Fruit fly (Drosophila melanogaster) whole organism, wandering third instar larva: Measurements from ENCODE around the gene CG45079.

Experiments
- Abd-B ChIP-seq: fragments of >200 bp; optimal IDR thresholded peaks from 2 replicates; lab custom pipeline; 2017; ENCODE audit warnings: missing biosample characterization, missing genetic modification characterization
- CG32264 ChIP-seq: fragments of 200-800 bp; sonication (Bioruptor generic); optimal IDR thresholded peaks from 2 replicates; lab custom pipeline; 2016; ENCODE audit warnings: missing biosample characterization, missing genetic modification characterization
- CG9705 ChIP-seq: fragments of 200-800 bp; sonication (Bioruptor generic); optimal IDR thresholded peaks from 2 replicates; lab custom pipeline; 2018; ENCODE audit warnings: missing biosample characterization, mild to moderate bottlenecking, missing genetic modification characterization
- Dfd ChIP-seq: fragments of >200 bp; optimal IDR thresholded peaks from 2 replicates; lab custom pipeline; 2017; ENCODE audit warnings: missing biosample characterization, missing genetic modification characterization
- Dif ChIP-seq: fragments of 200-275, 200-300 bp; sonication (Bioruptor generic); optimal IDR thresholded peaks from 2 replicates; lab custom pipeline; 2018; ENCODE audit warnings: missing biosample characterization, missing genetic modification characterization; ENCODE audit not compliant: partially characterized antibody
- GATAd ChIP-seq: sonication (Bioruptor generic); optimal IDR thresholded peaks from 2 replicates; lab custom pipeline; 2016; ENCODE audit warnings: missing biosample characterization, missing genetic modification characterization
- HLH106 ChIP-seq: fragments of 200-800 bp; optimal IDR thresholded peaks from 3 replicates; lab custom pipeline; 2019; ENCODE audit warnings: missing biosample characterization, mild to moderate bottlenecking, missing genetic modification characterization, moderate library complexity
- Hnf4 ChIP-seq: fragments of 200-800 bp; sonication (Bioruptor generic); optimal IDR thresholded peaks from 2 replicates; lab custom pipeline; 2016; ENCODE audit warnings: missing biosample characterization, mild to moderate bottlenecking, missing genetic modification characterization
- Hr83 ChIP-seq: fragments of 200-300 bp; sonication (Bioruptor generic); optimal IDR thresholded peaks from 2 replicates; lab custom pipeline; 2016; ENCODE audit warnings: missing biosample characterization, mild to moderate bottlenecking, missing genetic modification characterization, moderate library complexity; ENCODE audit not compliant: poor library complexity, severe bottlenecking
- Jra ChIP-seq: sonication (Bioruptor generic); optimal IDR thresholded peaks from 2 replicates; lab custom pipeline; 2016; ENCODE audit warnings: missing biosample characterization, missing genetic modification characterization
- Mio ChIP-seq: sonication (Bioruptor generic); optimal IDR thresholded peaks from 2 replicates; lab custom pipeline; 2016; ENCODE audit warnings: missing biosample characterization, missing genetic modification characterization
- Myc ChIP-seq: fragments of >200 bp; optimal IDR thresholded peaks from 2 replicates; lab custom pipeline; 2017
- N ChIP-seq: fragments of >200 bp; optimal IDR thresholded peaks from 2 replicates; lab custom pipeline; 2018; ENCODE audit warnings: missing biosample characterization, missing external identifiers, missing genetic modification characterization
- OdsH ChIP-seq: fragments of 200-800 bp; sonication (Bioruptor generic); optimal IDR thresholded peaks from 2 replicates; lab custom pipeline; 2016; ENCODE audit warnings: missing biosample characterization, mild to moderate bottlenecking, missing genetic modification characterization
- Rel ChIP-seq, 2 experiments: fragments of 200-800 bp; sonication (Bioruptor generic) in 1 of 2; optimal IDR thresholded peaks; 2 replicates in 1 of 2; 3 replicates in 1 of 2; lab custom pipeline; 2016 to 2019; ENCODE audit warnings: mild to moderate bottlenecking in 2 of 2, missing biosample characterization in 2 of 2, missing genetic modification characterization in 2 of 2, moderate library complexity in 1 of 2
- Sp1 ChIP-seq: fragments of 200-800 bp; sonication (Bioruptor generic); optimal IDR thresholded peaks from 3 replicates; lab custom pipeline; 2019; ENCODE audit warnings: missing biosample characterization, mild to moderate bottlenecking, missing genetic modification characterization, moderate library complexity
- Vsx2 ChIP-seq: fragments of 200-300, 225-300 bp; sonication (Bioruptor generic); optimal IDR thresholded peaks from 2 replicates; lab custom pipeline; 2018; ENCODE audit warnings: missing biosample characterization, missing genetic modification characterization; ENCODE audit not compliant: partially characterized antibody
- br ChIP-seq: fragments of 200-800 bp; sonication (Bioruptor generic); optimal IDR thresholded peaks from 2 replicates; lab custom pipeline; 2016; ENCODE audit warnings: missing biosample characterization, missing genetic modification characterization
- brk ChIP-seq: fragments of 200-800 bp; sonication (Bioruptor generic); optimal IDR thresholded peaks from 2 replicates; lab custom pipeline; 2016; ENCODE audit warnings: missing biosample characterization, mild to moderate bottlenecking, missing genetic modification characterization
- dl ChIP-seq, 2 experiments: fragments of 175-275, 200-275 bp in 1 of 2; fragments of 200-275 bp in 1 of 2; sonication (Bioruptor generic); optimal IDR thresholded peaks; lab custom pipeline; 2018; ENCODE audit warnings: mild to moderate bottlenecking in 2 of 2, missing biosample characterization in 2 of 2, missing genetic modification characterization in 2 of 2, moderate library complexity in 2 of 2; ENCODE audit not compliant: partially characterized antibody in 2 of 2, insufficient read depth in 1 of 2
- ey ChIP-seq: fragments of 200-800 bp; sonication (Bioruptor generic); optimal IDR thresholded peaks from 2 replicates; lab custom pipeline; 2016; ENCODE audit warnings: missing biosample characterization, missing genetic modification characterization
- foxo ChIP-seq, 2 experiments: fragments of 200-800 bp; sonication (Bioruptor generic); optimal IDR thresholded peaks; 2 replicates in 1 of 2; 3 replicates in 1 of 2; lab custom pipeline; 2016 to 2017; ENCODE audit warnings: missing biosample characterization in 2 of 2, missing genetic modification characterization in 2 of 2
- fru ChIP-seq: fragments of 200-800 bp; sonication (Bioruptor generic); optimal IDR thresholded peaks from 3 replicates; lab custom pipeline; 2016; ENCODE audit warnings: missing biosample characterization, mild to moderate bottlenecking, missing genetic modification characterization
- h ChIP-seq: fragments of 200-800 bp; sonication (Bioruptor generic); optimal IDR thresholded peaks from 3 replicates; lab custom pipeline; 2016; ENCODE audit warnings: missing biosample characterization, mild to moderate bottlenecking, missing genetic modification characterization
- lola ChIP-seq: fragments of >200 bp; optimal IDR thresholded peaks from 2 replicates; lab custom pipeline; 2017; ENCODE audit warnings: missing biosample characterization, missing genetic modification characterization
- pan ChIP-seq: fragments of >200 bp; optimal IDR thresholded peaks from 2 replicates; lab custom pipeline; 2017
- psq ChIP-seq: fragments of 200-800 bp; sonication (Bioruptor generic); optimal IDR thresholded peaks from 3 replicates; lab custom pipeline; 2017; ENCODE audit warnings: missing biosample characterization, mild to moderate bottlenecking, missing genetic modification characterization, moderate library complexity
- rgr ChIP-seq: fragments of 200-800 bp; sonication (Bioruptor generic); optimal IDR thresholded peaks from 3 replicates; lab custom pipeline; 2016; ENCODE audit warnings: missing biosample characterization, mild to moderate bottlenecking, missing genetic modification characterization
- sage ChIP-seq: fragments of 200-800 bp; sonication (Bioruptor generic); optimal IDR thresholded peaks from 2 replicates; lab custom pipeline; 2016; ENCODE audit warnings: missing biosample characterization, mild to moderate bottlenecking, missing genetic modification characterization
- sv ChIP-seq: fragments of 200-800 bp; sonication (Bioruptor generic); optimal IDR thresholded peaks from 3 replicates; lab custom pipeline; 2016; ENCODE audit warnings: missing biosample characterization, missing genetic modification characterization
- usp ChIP-seq: fragments of >200 bp; optimal IDR thresholded peaks from 2 replicates; lab custom pipeline; 2017; ENCODE audit warnings: missing biosample characterization, missing genetic modification characterization
- woc ChIP-seq: sonication (Bioruptor generic); optimal IDR thresholded peaks from 2 replicates; lab custom pipeline; 2016; ENCODE audit warnings: missing biosample characterization, mild to moderate bottlenecking, missing genetic modification characterization

Gene CG45079

dm6 chr3R:17081359-17081935 is 42.8 kb upstream of the CG45079 start:
- TF ChIP-seq Sp1 (GFP tag; lab: Kevin White, UChicago) (peak; percentile 4), HLH106 (peak; percentile 18), Dfd (no peak), psq (GFP tag; lab: Kevin White, UChicago) (no peak)

- TF ChIP-seq Dif (no peak), fru (GFP tag; lab: Kevin White, UChicago) (no peak), Jra (no peak), CG32264 (GFP tag; lab: Kevin White, UChicago) (no peak), ey (GFP tag; lab: Kevin White, UChicago) (no peak), CG9705 (GFP tag; lab: Kevin White, UChicago) (no peak), Rel (GFP tag; optimal IDR thresholded peaks at IDR 0.05; lab: Kevin White, UChicago) (no peak), Rel (tag; optimal IDR thresholded peaks at IDR 0.05; lab: Kevin White, UChicago) (no peak)
Observed at dm6 chr3R:17082471-17082870, 41.8 kb upstream of the CG45079 start.

DNA sequence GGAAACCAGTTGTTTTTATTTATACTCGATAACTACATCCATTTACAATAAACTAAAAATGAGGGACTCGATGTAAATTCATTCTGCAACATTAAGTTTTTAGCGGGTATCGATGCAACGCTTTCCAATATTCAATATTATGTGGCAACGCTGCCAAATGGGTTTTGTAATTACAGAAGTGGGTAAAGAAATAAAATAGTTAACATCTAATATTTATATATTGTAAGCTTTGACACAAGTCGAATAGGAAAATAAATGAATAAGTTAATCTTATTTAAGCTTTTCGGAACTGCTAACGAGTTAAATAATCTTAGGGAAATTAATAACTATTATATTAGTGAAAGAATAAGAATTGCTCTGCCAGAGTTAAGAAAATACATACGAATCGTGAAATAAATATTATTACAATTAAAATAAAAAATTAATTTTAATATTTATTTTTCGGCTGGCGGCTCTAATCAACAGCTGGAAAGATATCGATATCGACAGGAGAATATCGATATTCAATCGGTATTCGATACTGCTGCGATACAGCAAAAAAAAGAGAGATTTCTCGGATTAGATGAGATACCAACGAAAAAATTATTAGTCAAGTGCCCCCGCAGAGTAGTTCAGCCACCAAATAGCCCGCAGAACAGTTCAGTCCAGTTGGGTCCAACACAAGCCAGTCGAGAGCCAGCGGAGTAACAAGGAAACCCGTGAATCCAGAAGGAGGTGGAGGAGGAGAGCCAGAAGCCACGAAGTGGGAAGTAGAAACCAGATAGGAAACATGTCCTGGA is 39.1 kb upstream of the CG45079 start, which contains the start of gene GckIII:
Gene GckIII, plus strand, starts transcription at position 485 of the 779 bp plus-strand sequence.
- TF ChIP-seq Hnf4 (GFP tag; lab: Kevin White, UChicago) = no peak
- no peak for TF ChIP-seq brk
- TF ChIP-seq sv = no peak
- TF ChIP-seq h (GFP tag; lab: Kevin White, UChicago) = no peak
- TF ChIP-seq pan = no peak
- TF ChIP-seq CG9705 (GFP tag; lab: Kevin White, UChicago) = no peak
- no peak for TF ChIP-seq Rel (GFP tag; optimal IDR thresholded peaks at IDR 0.05; lab: Kevin White, UChicago)
- TF ChIP-seq Rel (tag; optimal IDR thresholded peaks at IDR 0.05; lab: Kevin White, UChicago) = peak; percentile 5
- no peak for TF ChIP-seq sage
- TF ChIP-seq, all 38 proteins: peak for 1

dm6 chr3R:17087977-17088618 is 36.2 kb upstream of the CG45079 start, which contains the start of gene cal1:
Gene cal1, plus strand, starts transcription at chr3R:17088280.
- peak; percentile 32 for TF ChIP-seq Dif
- TF ChIP-seq Rel (GFP tag; optimal IDR thresholded peaks at IDR 0.05; lab: Kevin White, UChicago) = no peak
- peak; percentile 83 for TF ChIP-seq Rel (tag; optimal IDR thresholded peaks at IDR 0.05; lab: Kevin White, UChicago)
- TF ChIP-seq woc (GFP tag; lab: Kevin White, UChicago) = no peak

DNA sequence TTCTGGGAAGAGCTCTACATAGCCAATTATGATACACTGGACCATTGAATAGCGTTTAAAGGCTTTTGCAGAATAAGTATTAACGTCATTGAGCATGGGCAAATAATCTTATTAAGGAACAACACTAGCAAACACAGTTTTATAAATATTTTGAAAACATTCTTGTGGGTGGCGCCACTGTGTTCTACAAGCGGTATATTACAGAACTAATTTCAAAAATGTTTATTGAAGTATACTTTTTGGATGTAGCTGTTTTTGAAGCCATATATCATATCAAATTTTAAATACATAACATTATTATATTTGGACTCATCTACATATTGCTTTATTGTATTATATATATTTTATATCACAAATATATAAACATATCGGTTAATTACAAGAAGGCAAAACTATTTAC is 15.4 kb upstream of the CG45079 start:
- TF ChIP-seq Myc (peak; percentile 58), foxo (GFP tag; optimal IDR thresholded peaks at IDR 0.05; lab: Kevin White, UChicago) (no peak)

DNA sequence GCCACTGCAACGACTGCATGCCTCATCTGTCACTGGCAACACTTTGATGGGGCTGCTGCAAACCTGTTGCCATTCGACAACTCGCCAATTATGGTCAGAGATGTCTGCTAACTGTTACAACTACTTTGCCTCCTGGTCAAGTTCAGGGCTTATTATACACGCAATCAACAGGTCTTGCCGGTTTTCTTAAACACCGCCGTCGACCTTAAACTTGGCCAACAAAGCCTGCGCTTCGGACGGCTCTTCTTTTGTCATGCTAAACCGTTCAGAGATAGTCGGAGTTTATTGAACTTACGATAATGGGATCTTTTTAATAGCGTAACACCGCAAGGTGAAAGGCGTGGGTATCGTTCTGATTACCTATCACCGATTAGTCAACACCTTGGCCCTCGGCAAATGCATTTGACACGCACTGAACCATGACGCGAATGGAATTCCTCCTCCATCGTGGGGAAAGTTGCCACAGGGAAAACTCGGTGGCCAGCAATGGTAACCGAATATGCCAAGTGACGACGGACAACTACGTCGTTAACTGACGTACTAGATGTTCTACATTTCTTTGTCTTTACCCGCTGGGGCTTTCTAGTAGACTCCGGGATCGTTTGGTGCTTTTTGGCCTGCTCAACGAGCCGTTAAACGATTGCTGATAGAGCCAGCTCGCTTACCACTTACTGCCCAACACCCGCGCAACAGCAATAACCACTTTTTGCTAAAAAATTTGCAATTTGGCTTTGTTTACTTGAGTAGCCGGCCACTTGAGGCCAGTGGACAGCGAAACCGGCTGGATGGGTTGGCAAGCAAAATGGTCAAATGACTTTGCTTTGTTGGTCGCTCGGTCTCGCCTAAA is 13.2 kb upstream of the CG45079 start:
- TF ChIP-seq OdsH (GFP tag; lab: Kevin White, UChicago) (no peak), sv (no peak), psq (GFP tag; lab: Kevin White, UChicago) (no peak), br (GFP tag; lab: Kevin White, UChicago) (no peak), dl (GFP tag; optimal IDR thresholded peaks at IDR 0.05; lab: Kevin White, UChicago; ENCODE audit: insufficient read depth in 1 of 2, partially characterized antibody in 2 of 2) (no peak), usp (no peak), lola (GFP tag; lab: Kevin White, UChicago) (no peak), N (GFP tag; lab: Kevin White, UChicago) (no peak), h (GFP tag; lab: Kevin White, UChicago) (peak; percentile 58), HLH106 (no peak), Hr83 (GFP tag; lab: Kevin White, UChicago) (no peak), Myc (no peak), Abd-B (GFP tag; lab: Kevin White, UChicago) (no peak), CG9705 (GFP tag; lab: Kevin White, UChicago) (no peak), Jra (no peak), GATAd (GFP tag; lab: Kevin White, UChicago) (no peak), Mio (GFP tag; lab: Kevin White, UChicago) (no peak), Vsx2 (peak; percentile 35), Rel (GFP tag; optimal IDR thresholded peaks at IDR 0.05; lab: Kevin White, UChicago) (no peak), Rel (tag; optimal IDR thresholded peaks at IDR 0.05; lab: Kevin White, UChicago) (peak; percentile 62), foxo (GFP tag; optimal IDR thresholded peaks at IDR 0.05; lab: Kevin White, UChicago) (no peak), CG32264 (GFP tag; lab: Kevin White, UChicago) (no peak), Hnf4 (GFP tag; lab: Kevin White, UChicago) (no peak), rgr (no peak), Dfd (no peak), woc (GFP tag; lab: Kevin White, UChicago) (no peak), Dif (no peak), Sp1 (GFP tag; lab: Kevin White, UChicago) (no peak)
